Fruit fly (Drosophila melanogaster): ENCODE results near the gene CG14204.
A peak's percentile ranks its signal among the peaks of the same experiment; 100 is the strongest.

Gene CG14204

DNA sequence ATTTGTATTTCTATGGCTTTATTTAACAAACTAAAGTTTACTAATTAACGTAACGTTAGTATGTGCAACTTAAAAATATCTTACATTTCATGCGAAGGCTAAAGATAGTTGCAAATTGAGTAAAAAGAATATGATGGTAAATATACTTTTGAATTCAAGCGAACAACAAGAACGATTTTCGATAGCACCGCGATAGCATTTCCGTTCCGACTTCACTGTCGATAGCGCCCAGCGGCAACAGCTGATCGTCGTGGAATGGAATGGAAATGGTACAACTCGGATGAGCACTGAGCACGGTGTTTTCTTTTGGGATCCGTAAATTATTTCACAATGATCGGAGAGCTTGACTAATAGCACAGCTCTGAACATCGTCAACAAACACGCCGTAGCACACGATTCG, 30.1 kb downstream of the CG14204 start (continued):
- TF ChIP-seq corto (GFP tag; optimal IDR thresholded peaks at IDR 0.05): no peak
- no peak for TF ChIP-seq sens-2 (GFP tag; IDR thresholded peaks at IDR 0.05)
- TF ChIP-seq ase (GFP tag; IDR thresholded peaks at IDR 0.05): no peak
- peak; percentile 35 for TF ChIP-seq Hand (GFP tag; optimal IDR thresholded peaks at IDR 0.05)
- peak; percentile 69 for TF ChIP-seq gcm (GFP tag; optimal IDR thresholded peaks at IDR 0.05)
- TF ChIP-seq CG7556 (GFP tag; optimal IDR thresholded peaks at IDR 0.05): peak; percentile 10
- TF ChIP-seq gt (GFP tag; IDR thresholded peaks at IDR 0.05): no peak
- peak; percentile 47 for TF ChIP-seq Scr (GFP tag; IDR thresholded peaks at IDR 0.05; ENCODE audit: partially characterized antibody)
- peak; percentile 51 for TF ChIP-seq Side (GFP tag; optimal IDR thresholded peaks at IDR 0.05)
- TF ChIP-seq Stat92E (GFP tag; optimal IDR thresholded peaks at IDR 0.05): no peak
- TF ChIP-seq CG31365 (tag; optimal IDR thresholded peaks at IDR 0.05): peak; percentile 58
- no peak for TF ChIP-seq crc (GFP tag; optimal IDR thresholded peaks at IDR 0.05)
- peak; percentile 54 for TF ChIP-seq nerfin-1 (tag; optimal IDR thresholded peaks at IDR 0.05)
- TF ChIP-seq CG11456 (GFP tag; IDR thresholded peaks at IDR 0.05): 0 out of 3 replicates have a peak, but pooled peaks have one; percentile 33
- peak; percentile 20 for TF ChIP-seq CG13424 (tag; optimal IDR thresholded peaks at IDR 0.05)
- TF ChIP-seq stwl (tag; optimal IDR thresholded peaks at IDR 0.05): peak; percentile 76
- peak in 1 of 2 experiments; percentile 43 for TF ChIP-seq dpn (GFP tag; optimal IDR thresholded peaks at IDR 0.05)
- no peak for TF ChIP-seq CG9876 (GFP tag; optimal IDR thresholded peaks at IDR 0.05)
- TF ChIP-seq CG6272 (GFP tag; IDR thresholded peaks at IDR 0.05): no peak
- peak; percentile 34 for TF ChIP-seq CG18262 (tag; optimal IDR thresholded peaks at IDR 0.05)
- no peak for TF ChIP-seq NFAT (GFP tag; IDR thresholded peaks at IDR 0.05)
- TF ChIP-seq gfzf (GFP tag; optimal IDR thresholded peaks at IDR 0.05): no peak
- TF ChIP-seq dmrt11E (tag; optimal IDR thresholded peaks at IDR 0.05): peak; percentile 11
- TF ChIP-seq CG31388 (GFP tag; optimal IDR thresholded peaks at IDR 0.05): no peak
- no peak for TF ChIP-seq cwo (GFP tag; optimal IDR thresholded peaks at IDR 0.05)
- no peak for TF ChIP-seq CG1792 (GFP tag; optimal IDR thresholded peaks at IDR 0.05)
- TF ChIP-seq CG4617 (GFP tag; optimal IDR thresholded peaks at IDR 0.05; ENCODE audit: borderline replicate concordance): no peak
- TF ChIP-seq CG15601 (tag; optimal IDR thresholded peaks at IDR 0.05): peak; percentile 40
- TF ChIP-seq sna (GFP tag; IDR thresholded peaks at IDR 0.05; ENCODE audit: partially characterized antibody): no peak
- no peak for TF ChIP-seq cad (GFP tag; optimal IDR thresholded peaks at IDR 0.05)
- peak; percentile 28 to 89 for TF ChIP-seq crp (GFP tag; optimal IDR thresholded peaks at IDR 0.05)
- TF ChIP-seq CG3281 (GFP tag; optimal IDR thresholded peaks at IDR 0.05): peak; percentile 78
- TF ChIP-seq CG12071 (GFP tag; optimal IDR thresholded peaks at IDR 0.05): peak; percentile 82
- TF ChIP-seq chn (GFP tag; optimal IDR thresholded peaks at IDR 0.05): no peak
- no peak for TF ChIP-seq CG7963 (GFP tag; IDR thresholded peaks at IDR 0.05; ENCODE audit: partially characterized antibody)
- TF ChIP-seq GATAe (GFP tag; conservative IDR thresholded peaks at IDR 0.05): no peak
- peak; percentile 71 for TF ChIP-seq CG1233 (GFP tag; optimal IDR thresholded peaks at IDR 0.05)
- peak; percentile 45 for TF ChIP-seq bigmax (GFP tag; optimal IDR thresholded peaks at IDR 0.05)
- TF ChIP-seq Hr51 (GFP tag; optimal IDR thresholded peaks at IDR 0.05): no peak
- TF ChIP-seq Xbp1 (GFP tag; optimal IDR thresholded peaks at IDR 0.05): peak; percentile 5
- no peak for TF ChIP-seq Doc2 (GFP tag; IDR thresholded peaks at IDR 0.05)
- TF ChIP-seq CG13775 (GFP tag; optimal IDR thresholded peaks at IDR 0.05): peak; percentile 64
- TF ChIP-seq CG7786 (GFP tag; optimal IDR thresholded peaks at IDR 0.05): no peak
- no peak for TF ChIP-seq aop (GFP tag; IDR thresholded peaks at IDR 0.05)
- no peak for TF ChIP-seq CG4404 (GFP tag; IDR thresholded peaks at IDR 0.05)
- TF ChIP-seq Hmr (GFP tag; optimal IDR thresholded peaks at IDR 0.05): peak; percentile 75
- TF ChIP-seq pita (GFP tag; optimal IDR thresholded peaks at IDR 0.05): no peak
- no peak for TF ChIP-seq en (GFP tag; optimal IDR thresholded peaks at IDR 0.05)
- no peak for TF ChIP-seq Dbx (GFP tag; IDR thresholded peaks at IDR 0.05)
- no peak for TF ChIP-seq CG11560 (tag; IDR thresholded peaks at IDR 0.05)
